Worm (Caenorhabditis elegans) whole organism, midembryonic: ENCODE results near the gene srz-16.

ENCODE experiments used
- cog-1 ChIP-seq: sonication (generic microtip); optimal IDR thresholded peaks from 2 replicates; lab custom pipeline; 2016; ENCODE audit warnings: missing genetic modification characterization, missing compliant biosample characterization
- flt-1 ChIP-seq: fragments of 200-800 bp; sonication (Bioruptor generic); IDR thresholded peaks from 2 replicates; pipeline ENCODE4 v1.3.6; 2022; ENCODE audit warnings: missing genetic modification characterization, missing compliant biosample characterization
- ref-1 ChIP-seq: fragments of 200-800 bp; sonication (Bioruptor generic); conservative IDR thresholded peaks from 2 replicates; pipeline ENCODE4 v1.3.6; 2022; ENCODE audit warnings: missing genetic modification reagents, missing genetic modification characterization, missing compliant biosample characterization
- tab-1 ChIP-seq: fragments of 200-800 bp; sonication (Bioruptor generic); IDR thresholded peaks from 2 replicates; pipeline ENCODE4 v1.3.6; 2022; ENCODE audit warnings: missing genetic modification characterization, missing compliant biosample characterization
- ztf-23 ChIP-seq: fragments of 200-800 bp; sonication (Bioruptor generic); IDR thresholded peaks from 2 replicates; pipeline ENCODE4 v1.3.6; 2022; ENCODE audit warnings: missing genetic modification reagents, missing genetic modification characterization, missing compliant biosample characterization

DNA sequence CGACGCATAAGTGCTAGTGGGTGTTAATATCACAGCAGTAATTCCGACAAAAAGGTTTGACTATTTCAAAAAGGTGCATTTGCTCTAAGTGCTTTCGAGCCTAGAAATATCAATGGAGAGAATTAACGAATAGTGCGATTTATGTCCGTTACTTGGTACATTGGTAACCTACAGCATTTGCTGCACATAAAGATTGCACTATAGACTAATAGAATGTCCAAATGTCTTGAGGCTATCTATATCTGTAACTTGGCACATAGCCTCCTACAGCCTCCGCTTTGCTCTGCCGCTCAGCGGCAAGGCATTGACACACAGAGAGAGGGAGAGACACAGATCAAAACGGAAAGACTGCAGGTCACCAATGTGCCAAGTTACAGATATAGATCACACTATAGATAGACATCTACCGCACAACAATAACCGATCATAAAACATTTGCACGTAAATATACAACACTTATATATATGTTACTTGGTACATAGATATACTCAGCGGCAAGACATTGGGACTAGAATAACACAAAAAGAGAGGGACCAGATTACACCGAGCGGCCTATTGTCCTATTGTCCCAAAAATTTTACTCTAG is 9.1 kb upstream of the srz-16 start, which contains the start of the genes srh-217 and Y113G7B.28:
- TF ChIP-seq cog-1 (tag; lab: Kevin White, UChicago) = no peak
- TF ChIP-seq flt-1 (GFP tag; lab: Robert Waterston, UW) = no peak
- no peak for TF ChIP-seq ztf-23 (GFP tag; lab: Robert Waterston, UW)
- TF ChIP-seq ref-1 (GFP tag; lab: Robert Waterston, UW) = no peak
- TF ChIP-seq tab-1 (GFP tag; lab: Robert Waterston, UW) = no peak
